Worm (Caenorhabditis elegans) whole organism, L4/young adult: Measurements from ENCODE around the gene vgln-1.

Experiments used
- W03F9.2 ChIP-seq: fragments of 150-350 bp; optimal IDR thresholded peaks from 2 replicates; lab custom pipeline; 2014; ENCODE audit warnings: missing biosample characterization, missing genetic modification characterization
- him-1 ChIP-seq: sonication (generic microtip); optimal IDR thresholded peaks from 2 replicates; lab custom pipeline; 2016; ENCODE audit warnings: missing genotype, missing genetic modification reagents, missing genetic modification characterization, missing compliant biosample characterization

- TF ChIP-seq him-1 (tag; lab: Kevin White, UChicago) (no peak), W03F9.2 (tag; lab: Kevin White, UChicago) (peak; percentile 66)
Observed at ce11 chrII:9937611-9938010, 46.7 kb upstream of the vgln-1 start.
